Fruit fly (Drosophila melanogaster) whole organism, pupa: ENCODE results near the gene CG32026.

ENCODE experiments used
- CG10348 ChIP-seq: fragments of 200-800 bp; sonication (Bioruptor generic); IDR thresholded peaks from 2 replicates; pipeline ENCODE4 v1.3.6; 2022; ENCODE audit warnings: missing biosample characterization, missing genetic modification characterization
- CG12605 ChIP-seq: fragments of 200-800 bp; sonication (Bioruptor generic); IDR thresholded peaks from 2 replicates; pipeline ENCODE4 v1.3.6; 2022; ENCODE audit warnings: missing biosample characterization, missing genetic modification characterization
- CG32121 ChIP-seq: fragments of 200-800 bp; sonication (Bioruptor generic); IDR thresholded peaks from 2 replicates; pipeline ENCODE4 v1.3.6; 2022; ENCODE audit warnings: missing biosample characterization, missing genetic modification characterization
- D1 ChIP-seq: fragments of 200-800 bp; sonication (Bioruptor generic); optimal IDR thresholded peaks from 2 replicates; lab custom pipeline; 2018; ENCODE audit warnings: missing biosample characterization, mild to moderate bottlenecking, missing genetic modification characterization, moderate library complexity
- Pif1A ChIP-seq: fragments of 200-800 bp; sonication (Bioruptor generic); optimal IDR thresholded peaks from 3 replicates; lab custom pipeline; 2016; ENCODE audit warnings: missing biosample characterization, missing genetic modification characterization
- fd96Ca ChIP-seq: fragments of 200-800 bp; sonication (Bioruptor generic); IDR thresholded peaks from 3 replicates; pipeline ENCODE4 v1.3.6; 2022; ENCODE audit warnings: missing biosample characterization, missing genetic modification characterization
- rn ChIP-seq: fragments of 200-800 bp; sonication (Bioruptor generic); IDR thresholded peaks from 2 replicates; pipeline ENCODE4 v1.3.6; 2022; ENCODE audit warnings: missing biosample characterization, missing genetic modification characterization

dm6 chr3L:8855262-8855661 is 19.0 kb downstream of the CG32026 start:
- TF ChIP-seq D1 (tag; lab: Kevin White, UChicago): no peak
- no peak for TF ChIP-seq CG10348 (GFP tag; lab: Robert Waterston, UW)
- TF ChIP-seq CG12605 (GFP tag; lab: Robert Waterston, UW): no peak
- TF ChIP-seq fd96Ca (GFP tag; lab: Robert Waterston, UW): no peak
- TF ChIP-seq Pif1A (GFP tag; lab: Kevin White, UChicago): no peak
- TF ChIP-seq CG32121 (GFP tag; lab: Robert Waterston, UW): peak; percentile 56
- no peak for TF ChIP-seq rn (GFP tag; lab: Robert Waterston, UW)
